Worm (Caenorhabditis elegans): Measurements from ENCODE around the gene emb-8.
A peak's percentile ranks its signal among the peaks of the same experiment; 100 is the strongest.

emb-8 gene

DNA sequence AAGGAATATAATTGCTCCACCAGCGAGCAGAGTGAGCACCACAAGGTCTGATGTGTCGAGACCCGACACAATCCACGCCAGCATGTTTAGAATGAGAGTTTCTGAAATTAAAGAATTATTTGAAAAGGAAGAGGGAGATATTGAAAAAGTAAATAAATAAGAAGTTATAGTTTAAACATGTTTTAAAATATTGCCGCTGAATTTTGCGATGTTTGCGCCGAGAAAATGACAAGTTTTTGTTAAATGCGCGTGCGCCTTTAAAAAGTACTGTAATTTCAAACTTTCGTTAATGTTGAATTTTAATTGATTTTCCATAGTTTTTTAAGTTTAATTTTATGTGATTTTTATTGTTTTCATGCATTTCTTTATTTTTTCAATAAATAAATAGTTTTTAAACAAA lies at the start of gene emb-8:
emb-8 (minus strand) TSS at position 101 of the 400 bp plus-strand sequence.
- TF ChIP-seq tbx-37 (GFP tag; conservative IDR thresholded peaks at IDR 0.05) (no peak), B0310.2 (tag; optimal IDR thresholded peaks at IDR 0.05) (no peak), aly-1 (tag; optimal IDR thresholded peaks at IDR 0.05) (no peak), ceh-13 (GFP tag; optimal IDR thresholded peaks at IDR 0.05) (no peak), pes-1 (GFP tag; IDR thresholded peaks at IDR 0.05) (no peak), hnd-1 (tag; optimal IDR thresholded peaks at IDR 0.05) (no peak), ceh-36 (tag; optimal IDR thresholded peaks at IDR 0.05) (no peak), tra-4 (tag; optimal IDR thresholded peaks at IDR 0.05) (no peak), flt-1 (GFP tag; IDR thresholded peaks at IDR 0.05) (no peak), sea-1 (GFP tag; conservative IDR thresholded peaks at IDR 0.05) (no peak), scrt-1 (GFP tag; IDR thresholded peaks at IDR 0.05) (no peak), F13C5.2 (tag; optimal IDR thresholded peaks at IDR 0.05) (no peak), ama-1 (optimal IDR thresholded peaks at IDR 0.05) (no peak), hmg-4 (GFP tag; optimal IDR thresholded peaks at IDR 0.05) (no peak), hmbx-1 (tag; optimal IDR thresholded peaks at IDR 0.05) (no peak), ets-7 (tag; optimal IDR thresholded peaks at IDR 0.05) (no peak), tbx-11 (GFP tag; IDR thresholded peaks at IDR 0.05) (no peak)

DNA sequence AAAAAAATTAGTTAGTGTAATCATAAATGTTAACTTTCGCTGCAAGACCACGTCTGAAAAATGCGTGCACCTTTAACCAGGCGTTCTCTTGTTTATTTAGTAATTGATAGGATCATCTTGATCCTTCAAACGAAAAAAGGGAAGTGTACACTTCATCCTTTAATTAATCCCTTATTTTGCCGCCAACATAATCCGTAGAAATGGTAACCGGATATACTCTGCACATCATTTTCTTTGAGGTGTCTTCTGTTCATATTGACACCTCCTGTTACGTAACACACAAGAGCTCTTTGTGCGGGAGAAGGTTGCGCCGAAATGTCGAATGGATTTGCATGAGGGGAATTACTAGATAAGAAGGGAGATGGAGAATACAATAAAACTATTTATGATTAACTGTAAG lies 49.2 kb upstream of the emb-8 start:
- TF ChIP-seq tbx-11 (GFP tag; IDR thresholded peaks at IDR 0.05) (no peak), pes-1 (GFP tag; IDR thresholded peaks at IDR 0.05) (no peak), ceh-36 (tag; optimal IDR thresholded peaks at IDR 0.05) (peak; percentile 67), tbx-37 (GFP tag; conservative IDR thresholded peaks at IDR 0.05) (no peak), B0310.2 (tag; optimal IDR thresholded peaks at IDR 0.05) (no peak)

DNA sequence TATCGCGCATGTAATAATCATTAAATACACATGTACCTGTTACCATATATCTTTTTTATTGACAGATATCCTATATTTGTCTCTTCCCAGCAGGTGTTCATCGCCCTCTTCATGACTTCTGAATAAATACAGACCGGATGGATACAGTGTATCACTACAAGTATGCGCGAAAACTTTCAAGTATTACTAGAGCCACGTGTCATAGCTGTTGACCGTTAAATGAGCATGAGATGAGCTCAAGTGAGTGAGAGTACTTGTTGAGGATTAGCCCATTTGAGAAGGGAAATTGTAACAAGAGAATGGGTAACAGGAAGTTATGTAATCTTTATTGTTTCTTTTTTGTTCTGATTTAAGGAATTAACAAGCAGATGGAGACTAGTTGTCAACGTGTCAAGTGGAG lies 45.6 kb upstream of the emb-8 start:
- no peak for TF ChIP-seq ceh-36 (tag; optimal IDR thresholded peaks at IDR 0.05)
- no peak for TF ChIP-seq ets-7 (tag; optimal IDR thresholded peaks at IDR 0.05)
- TF ChIP-seq tra-4 (tag; optimal IDR thresholded peaks at IDR 0.05) = no peak
- TF ChIP-seq scrt-1 (GFP tag; IDR thresholded peaks at IDR 0.05) = no peak
- TF ChIP-seq hnd-1 (tag; optimal IDR thresholded peaks at IDR 0.05) = no peak
- TF ChIP-seq hmbx-1 (tag; optimal IDR thresholded peaks at IDR 0.05) = no peak
- TF ChIP-seq sea-1 (GFP tag; conservative IDR thresholded peaks at IDR 0.05) = no peak
- TF ChIP-seq tbx-37 (GFP tag; conservative IDR thresholded peaks at IDR 0.05) = no peak
- TF ChIP-seq flt-1 (GFP tag; IDR thresholded peaks at IDR 0.05) = no peak
- no peak for TF ChIP-seq tbx-11 (GFP tag; IDR thresholded peaks at IDR 0.05)
- TF ChIP-seq hmg-4 (GFP tag; optimal IDR thresholded peaks at IDR 0.05) = no peak
- TF ChIP-seq aly-1 (tag; optimal IDR thresholded peaks at IDR 0.05) = no peak
- no peak for TF ChIP-seq F13C5.2 (tag; optimal IDR thresholded peaks at IDR 0.05)
- TF ChIP-seq ceh-13 (GFP tag; optimal IDR thresholded peaks at IDR 0.05) = no peak

- TF ChIP-seq hmbx-1 (tag; optimal IDR thresholded peaks at IDR 0.05) = no peak
- TF ChIP-seq tbx-11 (GFP tag; IDR thresholded peaks at IDR 0.05) = no peak
- no peak for TF ChIP-seq ceh-36 (tag; optimal IDR thresholded peaks at IDR 0.05)
- TF ChIP-seq ets-7 (tag; optimal IDR thresholded peaks at IDR 0.05) = no peak
- no peak for TF ChIP-seq tra-4 (tag; optimal IDR thresholded peaks at IDR 0.05)
- no peak for TF ChIP-seq scrt-1 (GFP tag; IDR thresholded peaks at IDR 0.05)
- TF ChIP-seq tbx-37 (GFP tag; conservative IDR thresholded peaks at IDR 0.05) = no peak
- TF ChIP-seq F13C5.2 (tag; optimal IDR thresholded peaks at IDR 0.05) = no peak
- no peak for TF ChIP-seq ceh-13 (GFP tag; optimal IDR thresholded peaks at IDR 0.05)
- no peak for TF ChIP-seq B0310.2 (tag; optimal IDR thresholded peaks at IDR 0.05)
- TF ChIP-seq sea-1 (GFP tag; conservative IDR thresholded peaks at IDR 0.05) = no peak
- no peak for TF ChIP-seq ama-1 (optimal IDR thresholded peaks at IDR 0.05)
- TF ChIP-seq aly-1 (tag; optimal IDR thresholded peaks at IDR 0.05) = no peak
- TF ChIP-seq pes-1 (GFP tag; IDR thresholded peaks at IDR 0.05) = no peak
- no peak for TF ChIP-seq hnd-1 (tag; optimal IDR thresholded peaks at IDR 0.05)
- no peak for TF ChIP-seq flt-1 (GFP tag; IDR thresholded peaks at IDR 0.05)
- TF ChIP-seq hmg-4 (GFP tag; optimal IDR thresholded peaks at IDR 0.05) = no peak
Observed at ce11 chrIII:5244539-5244938, 45.1 kb upstream of the emb-8 start, which contains the start of gene cnd-1. TSS of gene cnd-1 (minus strand) at chrIII:5244639.

- no peak for TF ChIP-seq tbx-11 (GFP tag; IDR thresholded peaks at IDR 0.05)
- no peak for TF ChIP-seq ceh-36 (tag; optimal IDR thresholded peaks at IDR 0.05)
- TF ChIP-seq ama-1 (optimal IDR thresholded peaks at IDR 0.05) = no peak
- no peak for TF ChIP-seq scrt-1 (GFP tag; IDR thresholded peaks at IDR 0.05)
- no peak for TF ChIP-seq ets-7 (tag; optimal IDR thresholded peaks at IDR 0.05)
- no peak for TF ChIP-seq ceh-13 (GFP tag; optimal IDR thresholded peaks at IDR 0.05)
- TF ChIP-seq B0310.2 (tag; optimal IDR thresholded peaks at IDR 0.05) = no peak
- TF ChIP-seq pes-1 (GFP tag; IDR thresholded peaks at IDR 0.05) = no peak
- TF ChIP-seq tra-4 (tag; optimal IDR thresholded peaks at IDR 0.05) = no peak
- no peak for TF ChIP-seq flt-1 (GFP tag; IDR thresholded peaks at IDR 0.05)
- TF ChIP-seq aly-1 (tag; optimal IDR thresholded peaks at IDR 0.05) = no peak
- TF ChIP-seq hmbx-1 (tag; optimal IDR thresholded peaks at IDR 0.05) = no peak
- TF ChIP-seq tbx-37 (GFP tag; conservative IDR thresholded peaks at IDR 0.05) = no peak
- no peak for TF ChIP-seq hnd-1 (tag; optimal IDR thresholded peaks at IDR 0.05)
- TF ChIP-seq sea-1 (GFP tag; conservative IDR thresholded peaks at IDR 0.05) = no peak
- TF ChIP-seq hmg-4 (GFP tag; optimal IDR thresholded peaks at IDR 0.05) = no peak
Observed at ce11 chrIII:5241854-5242253, 42.4 kb upstream of the emb-8 start.

- TF ChIP-seq pes-1 (GFP tag; IDR thresholded peaks at IDR 0.05) (no peak), flt-1 (GFP tag; IDR thresholded peaks at IDR 0.05) (no peak), hnd-1 (tag; optimal IDR thresholded peaks at IDR 0.05) (no peak), ceh-36 (tag; optimal IDR thresholded peaks at IDR 0.05) (no peak), hmbx-1 (tag; optimal IDR thresholded peaks at IDR 0.05) (no peak), sea-1 (GFP tag; conservative IDR thresholded peaks at IDR 0.05) (no peak), B0310.2 (tag; optimal IDR thresholded peaks at IDR 0.05) (no peak), hmg-4 (GFP tag; optimal IDR thresholded peaks at IDR 0.05) (no peak), F13C5.2 (tag; optimal IDR thresholded peaks at IDR 0.05) (no peak), aly-1 (tag; optimal IDR thresholded peaks at IDR 0.05) (no peak), tra-4 (tag; optimal IDR thresholded peaks at IDR 0.05) (no peak), tbx-37 (GFP tag; conservative IDR thresholded peaks at IDR 0.05) (no peak), tbx-11 (GFP tag; IDR thresholded peaks at IDR 0.05) (no peak), ama-1 (optimal IDR thresholded peaks at IDR 0.05) (no peak), scrt-1 (GFP tag; IDR thresholded peaks at IDR 0.05) (no peak), ceh-13 (GFP tag; optimal IDR thresholded peaks at IDR 0.05) (no peak)
Observed at ce11 chrIII:5236104-5236503, 36.6 kb upstream of the emb-8 start, which contains the start of gene prx-10. TSS of gene prx-10 (plus strand) at chrIII:5236404.

DNA sequence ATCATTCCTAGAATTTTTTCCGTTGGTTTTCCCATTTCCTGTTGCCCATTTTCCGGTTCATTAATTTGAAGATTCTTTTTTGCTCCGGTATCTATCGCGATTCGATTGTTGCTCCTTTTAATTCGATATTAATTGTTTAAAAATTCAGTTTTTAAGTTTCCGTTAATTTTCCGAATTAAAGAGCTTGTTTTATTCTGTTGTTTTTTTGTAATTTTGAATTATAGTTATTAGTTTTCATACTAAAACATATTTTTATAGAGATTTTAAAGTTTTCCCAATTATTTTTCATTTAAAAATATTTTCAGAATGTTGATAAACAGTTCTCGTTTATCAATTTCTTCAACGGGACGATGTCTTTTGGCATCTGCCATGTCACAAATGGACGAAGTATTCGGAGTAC lies 34.8 kb upstream of the emb-8 start, which contains the start of gene mrps-26:
mrps-26 (plus strand) TSS at position 301 of the 400 bp plus-strand sequence.
- no peak for TF ChIP-seq tbx-11 (GFP tag; IDR thresholded peaks at IDR 0.05)
- TF ChIP-seq hmbx-1 (tag; optimal IDR thresholded peaks at IDR 0.05) = no peak
- TF ChIP-seq sea-1 (GFP tag; conservative IDR thresholded peaks at IDR 0.05) = no peak

All from whole organism, early embryonic.